Worm (Caenorhabditis elegans): Measurements from ENCODE around the gene abt-1.

The abt-1 gene

DNA sequence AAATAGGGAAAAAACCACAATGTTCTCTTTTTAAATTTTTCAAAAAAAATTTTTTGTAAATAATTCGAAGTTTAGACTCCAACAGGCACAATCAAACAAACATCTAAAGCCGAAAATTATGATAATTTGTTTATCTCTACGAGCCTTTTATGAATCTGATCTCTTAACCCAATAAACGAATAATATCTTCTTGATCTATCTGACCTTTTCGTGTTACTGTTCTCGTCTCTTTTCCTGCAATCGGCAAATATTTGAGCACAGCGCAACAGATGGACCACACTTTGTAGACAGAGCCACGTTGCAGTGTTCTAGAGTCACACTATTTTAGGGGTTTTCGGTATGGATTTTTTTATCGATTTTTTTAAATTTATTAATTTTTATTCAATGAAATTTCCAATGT, 37.1 kb upstream of the abt-1 start:
- TF ChIP-seq aha-1 (tag) (peak; percentile 6), sdz-12 (GFP tag; optimal IDR thresholded peaks at IDR 0.05) (no peak)

DNA sequence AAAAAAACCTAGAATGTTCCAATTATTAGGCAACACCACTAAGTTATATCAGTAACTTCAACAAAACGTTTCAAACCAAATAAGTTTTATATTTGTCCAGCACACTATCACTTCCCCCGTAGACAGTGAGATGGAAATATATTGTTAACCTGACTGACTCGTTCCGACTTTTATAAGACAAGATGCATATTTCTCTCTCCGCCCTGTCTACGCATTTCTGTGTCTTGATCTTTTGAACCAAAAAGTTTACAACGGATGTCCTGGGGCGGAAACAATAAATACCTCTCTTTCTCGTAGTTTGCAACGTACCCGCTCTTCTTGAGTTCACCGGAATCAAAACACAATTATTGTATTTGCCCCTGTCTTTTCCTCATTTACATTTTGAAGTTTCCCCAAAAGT, 36.5 kb upstream of the abt-1 start:
- TF ChIP-seq daf-16 (GFP tag; optimal IDR thresholded peaks at IDR 0.05) (no peak), daf-16 (tag; optimal IDR thresholded peaks at IDR 0.05) (peak; percentile 33), nhr-28 (tag; optimal IDR thresholded peaks at IDR 0.05) (peak; percentile 27), Y75B8A.6 (GFP tag; IDR thresholded peaks at IDR 0.05) (no peak)

DNA sequence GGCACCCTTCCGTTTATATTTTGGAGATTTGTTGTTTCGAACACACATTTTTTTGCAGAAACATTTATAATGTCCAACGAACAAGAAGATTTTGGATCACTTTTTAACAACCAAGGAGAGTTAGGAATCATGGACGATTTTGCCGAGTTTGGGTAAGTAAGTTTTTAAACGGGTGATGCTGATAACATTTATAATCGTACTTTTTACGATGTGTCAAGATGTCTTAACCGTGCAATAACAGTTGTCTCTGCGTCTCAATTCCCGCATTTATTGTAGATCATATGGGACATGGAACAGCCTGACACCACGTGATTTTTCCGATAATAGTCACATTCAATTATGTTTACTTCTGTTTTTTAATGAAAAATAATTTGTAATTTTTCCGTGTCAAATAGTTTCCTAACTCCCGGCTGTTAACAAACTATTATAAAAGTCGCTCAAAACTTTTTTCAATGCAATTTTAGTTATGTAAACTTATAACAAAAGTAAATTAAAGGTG, 35.9 kb upstream of the abt-1 start, which contains the start of gene daf-14:
Gene daf-14, plus strand, starts transcription at position 51 of the 499 bp plus-strand sequence.
- TF ChIP-seq skn-1 (tag; optimal IDR thresholded peaks at IDR 0.05) (no peak), nhr-10 (tag; optimal IDR thresholded peaks at IDR 0.05) (no peak), ces-1 (GFP tag; optimal IDR thresholded peaks at IDR 0.05) (no peak), lin-29 (GFP tag; IDR thresholded peaks at IDR 0.05) (no peak), aha-1 (tag) (peak; percentile 74), php-3 (GFP tag; IDR thresholded peaks at IDR 0.05) (peak; percentile 49; the same call in 1 of the 2 replicates), nhr-77 (tag; optimal IDR thresholded peaks at IDR 0.05) (peak; percentile 30), daf-16 (GFP tag; optimal IDR thresholded peaks at IDR 0.05) (no peak), daf-16 (tag; optimal IDR thresholded peaks at IDR 0.05) (peak; percentile 82), unc-62 (GFP tag; optimal IDR thresholded peaks at IDR 0.05 in 1 of 2) (peak in 1 of 2 experiments; percentile 12), unc-62 (tag; optimal IDR thresholded peaks at IDR 0.05) (no peak), dpl-1 (GFP tag; optimal IDR thresholded peaks at IDR 0.05) (peak; percentile 15), hlh-11 (tag; optimal IDR thresholded peaks at IDR 0.05) (peak; percentile 65), dve-1 (tag; optimal IDR thresholded peaks at IDR 0.05; ENCODE audit: insufficient read depth) (peak; percentile 77), duxl-1 (tag; optimal IDR thresholded peaks at IDR 0.05; ENCODE audit: poor library complexity) (peak; percentile 25), F37D6.2 (tag; optimal IDR thresholded peaks at IDR 0.05) (no peak), ceh-32 (tag; optimal IDR thresholded peaks at IDR 0.05; ENCODE audit: poor library complexity) (no peak), lsy-2 (tag; optimal IDR thresholded peaks at IDR 0.05) (peak in 1 of 2 experiments; percentile 33), dmd-6 (GFP tag; IDR thresholded peaks at IDR 0.05) (peak; percentile 52), nhr-28 (tag; optimal IDR thresholded peaks at IDR 0.05) (peak; percentile 50), nhr-48 (tag; optimal IDR thresholded peaks at IDR 0.05) (peak; percentile 20), hlh-30 (tag; optimal IDR thresholded peaks at IDR 0.05; ENCODE audit: insufficient read depth) (peak; percentile 81)

DNA sequence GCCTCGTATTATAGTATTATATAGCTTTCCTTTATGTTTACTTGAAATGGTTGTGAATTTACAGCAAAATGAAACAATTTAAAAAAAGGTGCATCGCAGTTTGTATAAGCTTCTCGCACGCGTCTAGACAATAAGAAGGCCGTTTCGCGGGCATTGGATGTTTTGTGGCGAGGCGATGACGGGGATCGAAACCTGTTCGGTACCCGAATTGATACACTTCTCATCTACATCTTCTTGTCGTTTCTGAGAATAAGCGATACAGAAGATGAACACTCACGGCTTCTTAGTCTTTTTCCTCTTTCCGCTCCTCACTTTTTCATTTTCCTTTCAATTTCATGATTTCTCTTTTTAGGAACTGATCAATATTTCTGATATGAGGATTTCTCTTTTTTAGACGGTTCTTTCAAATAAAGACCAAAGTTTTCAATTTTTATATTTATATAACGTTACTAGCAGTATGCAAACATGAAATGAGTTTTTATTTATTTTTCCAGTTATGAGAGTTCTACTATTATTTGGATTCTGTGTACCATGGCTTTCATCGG, 31.0 kb upstream of the abt-1 start, which contains the start of gene F01G10.10:
Gene F01G10.10, plus strand, starts transcription at position 495 of the 545 bp plus-strand sequence.
- no peak for TF ChIP-seq lin-39 (tag; optimal IDR thresholded peaks at IDR 0.05)
- peak; percentile 33 for TF ChIP-seq mes-2 (tag; optimal IDR thresholded peaks at IDR 0.05; ENCODE audit: poor library complexity, severe bottlenecking)
- TF ChIP-seq fkh-10 (GFP tag; optimal IDR thresholded peaks at IDR 0.05): no peak
- TF ChIP-seq gei-8 (GFP tag; optimal IDR thresholded peaks at IDR 0.05): no peak
- TF ChIP-seq aly-2 (tag; optimal IDR thresholded peaks at IDR 0.05): no peak
- TF ChIP-seq F10B5.3 (tag; optimal IDR thresholded peaks at IDR 0.05): no peak
- TF ChIP-seq hlh-30 (tag; optimal IDR thresholded peaks at IDR 0.05; ENCODE audit: insufficient read depth): no peak
- no peak for TF ChIP-seq lin-29 (GFP tag; IDR thresholded peaks at IDR 0.05)
- TF ChIP-seq nhr-77 (tag; optimal IDR thresholded peaks at IDR 0.05): no peak
- no peak for TF ChIP-seq ceh-28 (tag; optimal IDR thresholded peaks at IDR 0.05)
- TF ChIP-seq F26F4.8 (GFP tag; conservative IDR thresholded peaks at IDR 0.05): no peak
- no peak for TF ChIP-seq hif-1 (tag; optimal IDR thresholded peaks at IDR 0.05)
- TF ChIP-seq pha-4 (GFP tag; IDR thresholded peaks at IDR 0.05): no peak; the same call in 1 of the 2 replicates
- no peak for TF ChIP-seq pha-4 (tag; optimal IDR thresholded peaks at IDR 0.05)
- no peak for TF ChIP-seq sdz-12 (GFP tag; optimal IDR thresholded peaks at IDR 0.05)
- TF ChIP-seq ztf-7 (tag; optimal IDR thresholded peaks at IDR 0.05): no peak
- TF ChIP-seq saeg-2 (GFP tag; IDR thresholded peaks at IDR 0.05): no peak
- no peak for TF ChIP-seq ctbp-1 (GFP tag; IDR thresholded peaks at IDR 0.05)
- TF ChIP-seq nhr-42 (GFP tag; IDR thresholded peaks at IDR 0.05): no peak
- TF ChIP-seq ZK546.5 (tag; optimal IDR thresholded peaks at IDR 0.05): no peak
- no peak for TF ChIP-seq R02D3.7 (tag; optimal IDR thresholded peaks at IDR 0.05)
- no peak for TF ChIP-seq dmd-9 (GFP tag; IDR thresholded peaks at IDR 0.05)
- peak; percentile 25 for TF ChIP-seq nhr-102 (tag; optimal IDR thresholded peaks at IDR 0.05)
- 0 out of 2 replicates have a peak, but pooled peaks have one; percentile 35 for TF ChIP-seq Y48G9A.11 (GFP tag; IDR thresholded peaks at IDR 0.05)
- TF ChIP-seq nhr-76 (tag; optimal IDR thresholded peaks at IDR 0.05): no peak
- TF ChIP-seq dpl-1 (GFP tag; optimal IDR thresholded peaks at IDR 0.05): peak; percentile 5
- TF ChIP-seq nhr-48 (tag; optimal IDR thresholded peaks at IDR 0.05): no peak
